Worm (Caenorhabditis elegans) whole organism, late embryonic: ENCODE data around the gene spig-9.
A peak's percentile ranks its signal among the peaks of the same experiment; 100 is the strongest.

Source experiments
- C38D4.7 ChIP-seq: fragments of 200-800 bp; sonication (Bioruptor generic); optimal IDR thresholded peaks from 2 replicates; lab custom pipeline; 2018; ENCODE audit warnings: mild to moderate bottlenecking, missing genetic modification characterization, moderate library complexity, missing compliant biosample characterization
- K02D7.2 ChIP-seq: sonication (generic microtip); optimal IDR thresholded peaks from 2 replicates; lab custom pipeline; 2017; ENCODE audit warnings: mild to moderate bottlenecking, missing genetic modification characterization, missing compliant biosample characterization
- K09A11.1 ChIP-seq: sonication (generic microtip); optimal IDR thresholded peaks from 2 replicates; lab custom pipeline; 2017; ENCODE audit warnings: antibody characterized with exemption, mild to moderate bottlenecking, missing genetic modification characterization, missing compliant biosample characterization; ENCODE audit not compliant: insufficient read depth
- T23F11.4 ChIP-seq: fragments of 200-800 bp; sonication (Bioruptor generic); optimal IDR thresholded peaks from 2 replicates; lab custom pipeline; 2018; ENCODE audit warnings: mild to moderate bottlenecking, missing genetic modification characterization, missing compliant biosample characterization
- Y22D7AL.16 ChIP-seq: sonication (generic microtip); optimal IDR thresholded peaks from 2 replicates; lab custom pipeline; 2016; ENCODE audit warnings: missing genetic modification characterization, missing compliant biosample characterization
- ahr-1 ChIP-seq: sonication (generic microtip); optimal IDR thresholded peaks from 2 replicates; lab custom pipeline; 2016; ENCODE audit warnings: missing genetic modification characterization, missing compliant biosample characterization
- ceh-18 ChIP-seq: sonication (generic microtip); optimal IDR thresholded peaks from 2 replicates; lab custom pipeline; 2016; ENCODE audit warnings: missing genetic modification characterization, missing compliant biosample characterization
- ceh-22 ChIP-seq: sonication (generic microtip); optimal IDR thresholded peaks from 2 replicates; lab custom pipeline; 2017; ENCODE audit warnings: missing biosample characterization, missing genetic modification characterization
- ceh-30 ChIP-seq: fragments of 150-350 bp; optimal IDR thresholded peaks from 2 replicates; lab custom pipeline; 2014; ENCODE audit warnings: missing biosample characterization, missing genetic modification characterization
- ceh-31 ChIP-seq: sonication (generic microtip); optimal IDR thresholded peaks from 2 replicates; lab custom pipeline; 2016; ENCODE audit warnings: missing genetic modification characterization, missing compliant biosample characterization
- ceh-48 ChIP-seq: sonication (generic microtip); optimal IDR thresholded peaks from 2 replicates; lab custom pipeline; 2016; ENCODE audit warnings: missing genetic modification characterization, inconsistent platforms, missing compliant biosample characterization
- che-1 ChIP-seq: sonication (generic microtip); optimal IDR thresholded peaks from 2 replicates; lab custom pipeline; 2016; ENCODE audit warnings: mild to moderate bottlenecking, missing genetic modification characterization, missing compliant biosample characterization
- dmd-4 ChIP-seq: sonication (generic microtip); optimal IDR thresholded peaks from 2 replicates; lab custom pipeline; 2016; ENCODE audit warnings: borderline replicate concordance, missing genetic modification characterization, missing compliant biosample characterization
- elt-2 ChIP-seq: sonication (generic microtip); optimal IDR thresholded peaks from 2 replicates; lab custom pipeline; 2016; ENCODE audit warnings: missing genetic modification reagents, missing genetic modification characterization, missing compliant biosample characterization
- elt-4 ChIP-seq: sonication (generic microtip); optimal IDR thresholded peaks from 2 replicates; lab custom pipeline; 2016; ENCODE audit warnings: missing genetic modification characterization, missing compliant biosample characterization
- eyg-1 ChIP-seq: sonication (generic microtip); optimal IDR thresholded peaks from 2 replicates; lab custom pipeline; 2016; ENCODE audit warnings: missing genotype, missing genetic modification characterization, missing compliant biosample characterization
- hlh-13 ChIP-seq: fragments of 200-800 bp; sonication (Bioruptor generic); optimal IDR thresholded peaks from 2 replicates; lab custom pipeline; 2018; ENCODE audit warnings: mild to moderate bottlenecking, missing genetic modification characterization, missing compliant biosample characterization
- hlh-30 ChIP-seq: sonication (generic microtip); optimal IDR thresholded peaks from 2 replicates; lab custom pipeline; 2017; ENCODE audit warnings: antibody characterized with exemption, missing genetic modification characterization, missing compliant biosample characterization; ENCODE audit not compliant: insufficient read depth
- hlh-6 ChIP-seq: sonication (generic microtip); optimal IDR thresholded peaks from 2 replicates; lab custom pipeline; 2016; ENCODE audit warnings: missing genotype, missing genetic modification characterization, missing compliant biosample characterization
- hlh-8 ChIP-seq: sonication (generic microtip); optimal IDR thresholded peaks from 2 replicates; lab custom pipeline; 2016; ENCODE audit warnings: missing genotype, missing genetic modification characterization, missing compliant biosample characterization
- lim-6 ChIP-seq: sonication (generic microtip); optimal IDR thresholded peaks from 2 replicates; lab custom pipeline; 2016; ENCODE audit warnings: missing genetic modification characterization, missing compliant biosample characterization
- lin-11 ChIP-seq: fragments of 200-800 bp; sonication (Bioruptor generic); optimal IDR thresholded peaks from 2 replicates; lab custom pipeline; 2018; ENCODE audit warnings: mild to moderate bottlenecking, missing genetic modification characterization, missing compliant biosample characterization
- madf-2 ChIP-seq: sonication (generic microtip); optimal IDR thresholded peaks from 2 replicates; lab custom pipeline; 2017; ENCODE audit warnings: missing genetic modification characterization, missing compliant biosample characterization
- nfya-1 ChIP-seq: sonication (generic microtip); optimal IDR thresholded peaks from 2 replicates; lab custom pipeline; 2017; ENCODE audit warnings: missing genetic modification characterization, mild to moderate bottlenecking, missing compliant biosample characterization, antibody characterized with exemption, moderate library complexity
- nhr-11 ChIP-seq: fragments of 150-350 bp; optimal IDR thresholded peaks from 2 replicates; lab custom pipeline; 2014; ENCODE audit warnings: missing biosample characterization, missing genetic modification characterization
- odd-2 ChIP-seq: sonication (generic microtip); optimal IDR thresholded peaks from 2 replicates; lab custom pipeline; 2017; ENCODE audit warnings: antibody characterized with exemption, mild to moderate bottlenecking, missing genetic modification characterization, missing compliant biosample characterization
- pax-1 ChIP-seq: fragments of 150-350 bp; optimal IDR thresholded peaks from 2 replicates; lab custom pipeline; 2014; ENCODE audit warnings: missing biosample characterization, missing genetic modification characterization
- pha-2 ChIP-seq: sonication (generic microtip); optimal IDR thresholded peaks from 2 replicates; lab custom pipeline; 2017; ENCODE audit warnings: mild to moderate bottlenecking, missing genetic modification characterization, missing compliant biosample characterization
- rnt-1 ChIP-seq: sonication (generic microtip); optimal IDR thresholded peaks from 2 replicates; lab custom pipeline; 2016; ENCODE audit warnings: missing genetic modification characterization, missing compliant biosample characterization
- sdc-2 ChIP-seq: sonication (generic microtip); optimal IDR thresholded peaks from 2 replicates; lab custom pipeline; 2016; ENCODE audit warnings: missing genotype, missing genetic modification characterization, missing compliant biosample characterization
- sox-2 ChIP-seq: fragments of 200-800 bp; sonication (Bioruptor generic); IDR thresholded peaks from 2 replicates; pipeline ENCODE4 v1.3.6; 2022; ENCODE audit warnings: missing genetic modification reagents, missing genetic modification characterization, missing compliant biosample characterization
- sox-4 ChIP-seq: sonication (generic microtip); optimal IDR thresholded peaks from 2 replicates; lab custom pipeline; 2017; ENCODE audit warnings: mild to moderate bottlenecking, missing genetic modification characterization, inconsistent platforms, missing compliant biosample characterization
- tbx-2 ChIP-seq: sonication (generic microtip); optimal IDR thresholded peaks from 2 replicates; lab custom pipeline; 2016; ENCODE audit warnings: missing genetic modification characterization, missing compliant biosample characterization
- unc-42 ChIP-seq: sonication (generic microtip); optimal IDR thresholded peaks from 2 replicates; lab custom pipeline; 2016; ENCODE audit warnings: missing genotype, missing genetic modification characterization, missing compliant biosample characterization
- unc-55 ChIP-seq: sonication (generic microtip); optimal IDR thresholded peaks from 2 replicates; lab custom pipeline; 2017; ENCODE audit warnings: missing biosample characterization, missing genetic modification reagents, missing genetic modification characterization
- unc-86 ChIP-seq: sonication (generic microtip); optimal IDR thresholded peaks from 2 replicates; lab custom pipeline; 2016; ENCODE audit warnings: missing genetic modification characterization, missing compliant biosample characterization
- zip-5 ChIP-seq: sonication (generic microtip); optimal IDR thresholded peaks from 2 replicates; lab custom pipeline; 2016; ENCODE audit warnings: missing genetic modification characterization, missing compliant biosample characterization

spig-9 gene

DNA sequence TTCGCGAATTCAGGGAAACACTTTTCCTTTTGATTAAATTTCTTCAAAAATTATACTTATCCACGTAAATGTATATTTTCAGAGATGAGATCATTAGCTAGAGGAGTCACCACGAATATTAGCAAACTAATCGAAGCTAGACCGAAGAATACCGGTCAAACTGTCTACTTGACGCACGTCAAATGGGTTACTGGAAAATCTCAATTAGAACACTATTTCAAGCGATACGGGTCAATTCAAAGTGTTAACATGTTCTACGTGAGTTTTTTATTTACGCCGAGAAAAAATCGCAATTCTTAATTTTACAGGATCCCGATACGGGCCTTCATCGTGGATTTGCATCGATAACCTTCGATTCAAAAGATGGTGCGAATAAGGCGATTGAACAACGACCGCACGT, 45.9 kb downstream of the spig-9 start, which contains the start of gene slrp-1:
Gene slrp-1, plus strand, starts transcription at position 83 of the 400 bp plus-strand sequence.
- no peak for TF ChIP-seq lim-6 (tag; lab: Kevin White, UChicago)
- TF ChIP-seq C38D4.7 (GFP tag; lab: Kevin White, UChicago) = no peak
- TF ChIP-seq unc-86 = no peak
- no peak for TF ChIP-seq hlh-30 (tag; lab: Kevin White, UChicago)
- TF ChIP-seq rnt-1 = no peak
- no peak for TF ChIP-seq elt-4 (tag; lab: Kevin White, UChicago)
- no peak for TF ChIP-seq hlh-8 (tag; lab: Kevin White, UChicago)

DNA sequence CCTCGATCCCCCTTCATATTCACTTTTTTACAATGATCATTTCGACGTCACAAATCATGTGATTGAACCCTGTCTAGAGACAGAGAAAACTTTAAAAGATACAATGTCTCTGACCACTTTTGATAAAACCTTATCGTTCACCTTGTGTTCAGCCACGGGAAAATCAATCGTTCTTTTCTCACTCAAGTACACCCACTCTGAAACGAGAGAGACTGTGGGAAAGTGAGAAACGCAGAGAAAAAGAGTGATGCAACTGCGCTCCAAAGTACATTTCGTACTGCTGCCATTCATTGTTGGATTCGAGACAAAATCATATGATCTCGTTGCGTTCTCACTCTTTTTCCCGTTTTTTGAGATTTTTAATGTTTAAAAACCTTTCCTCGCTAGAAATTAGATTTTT, 46.5 kb downstream of the spig-9 start:
- TF ChIP-seq tbx-2 (tag; lab: Kevin White, UChicago) = peak; percentile 26
- no peak for TF ChIP-seq hlh-13 (GFP tag; lab: Kevin White, UChicago)
- TF ChIP-seq T23F11.4 = no peak
- TF ChIP-seq nhr-11 (tag; lab: Kevin White, UChicago) = no peak
- peak; percentile 5 for TF ChIP-seq unc-42 (tag; lab: Kevin White, UChicago)
- peak; percentile 26 for TF ChIP-seq ceh-48 (tag; lab: Kevin White, UChicago)
- peak; percentile 94 for TF ChIP-seq hlh-30 (tag; lab: Kevin White, UChicago)
- no peak for TF ChIP-seq pha-2 (tag; lab: Kevin White, UChicago)
- no peak for TF ChIP-seq hlh-6
- TF ChIP-seq Y22D7AL.16 (tag; lab: Kevin White, UChicago) = no peak
- peak; percentile 15; the same call in 1 of the 2 replicates for TF ChIP-seq sox-2 (GFP tag; lab: Robert Waterston, UW)
- TF ChIP-seq ceh-18 = peak; percentile 51
- TF ChIP-seq nfya-1 (tag; lab: Kevin White, UChicago) = peak; percentile 67
- TF ChIP-seq elt-2 (tag; lab: Kevin White, UChicago) = peak; percentile 64
- TF ChIP-seq ceh-22 (tag; lab: Kevin White, UChicago) = peak; percentile 12
- peak; percentile 49 for TF ChIP-seq ceh-31 (tag; lab: Kevin White, UChicago)
- no peak for TF ChIP-seq eyg-1
- no peak for TF ChIP-seq K09A11.1 (tag; lab: Kevin White, UChicago)
- peak; percentile 45 for TF ChIP-seq unc-55
- no peak for TF ChIP-seq lim-6 (tag; lab: Kevin White, UChicago)

DNA sequence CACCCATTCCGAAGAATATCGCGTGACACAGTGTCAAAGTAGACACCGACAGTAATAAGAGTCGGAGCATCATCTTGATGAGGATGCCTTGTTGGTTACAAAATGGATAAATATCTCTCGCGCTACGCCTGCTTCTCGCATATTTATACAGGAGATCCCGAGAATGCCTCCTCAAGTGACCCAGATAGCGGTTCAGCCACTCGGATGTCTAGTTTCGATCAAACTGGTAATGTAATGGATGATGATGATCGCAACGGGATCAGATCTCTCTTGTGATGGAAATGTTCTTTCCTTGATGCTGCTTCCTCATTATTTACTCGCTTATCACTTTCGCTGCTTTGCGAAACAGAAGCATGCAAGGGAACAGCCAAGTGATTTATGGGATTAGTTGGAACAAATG, 47.8 kb downstream of the spig-9 start, which contains the start of gene grl-17:
Gene grl-17, minus strand, starts transcription at position 101 of the 400 bp plus-strand sequence.
- TF ChIP-seq odd-2 (tag; lab: Kevin White, UChicago) (no peak), lin-11 (tag; lab: Kevin White, UChicago) (no peak), sox-4 (tag; lab: Kevin White, UChicago) (no peak), pax-1 (tag; lab: Kevin White, UChicago) (no peak), dmd-4 (tag; lab: Kevin White, UChicago) (no peak), K02D7.2 (tag; lab: Kevin White, UChicago) (no peak), madf-2 (tag; lab: Kevin White, UChicago) (no peak), K09A11.1 (tag; lab: Kevin White, UChicago) (no peak), sdc-2 (tag; lab: Kevin White, UChicago) (no peak), ahr-1 (tag; lab: Kevin White, UChicago) (no peak)

DNA sequence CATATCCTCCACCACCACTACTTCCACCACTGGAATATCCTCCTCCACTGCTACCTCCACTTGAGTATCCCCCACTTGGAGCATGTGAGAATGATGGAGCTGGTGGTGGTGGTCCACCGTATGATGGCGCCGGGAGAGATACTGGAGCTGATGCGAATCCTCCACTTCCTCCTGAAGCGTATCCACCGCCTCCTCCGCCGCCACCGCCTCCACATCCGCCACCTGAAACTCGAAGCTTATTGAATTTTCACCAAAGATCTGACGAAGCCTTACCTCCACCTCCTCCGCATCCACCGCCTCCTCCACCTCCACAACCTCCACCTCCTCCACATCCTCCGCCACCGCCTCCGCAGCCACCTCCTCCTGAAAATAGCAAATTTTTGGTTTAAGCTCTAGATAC, 48.9 kb downstream of the spig-9 start:
- TF ChIP-seq elt-4 (tag; lab: Kevin White, UChicago) (no peak), sox-2 (GFP tag; lab: Robert Waterston, UW) (no peak), rnt-1 (no peak), pha-2 (tag; lab: Kevin White, UChicago) (no peak), ceh-30 (no peak), ceh-18 (no peak), zip-5 (tag; lab: Kevin White, UChicago) (no peak), Y22D7AL.16 (tag; lab: Kevin White, UChicago) (no peak), che-1 (no peak), T23F11.4 (no peak)
